Worm (Caenorhabditis elegans) whole organism, L4 larva: Measurements from ENCODE around the gene T15B12.1.

Experiments
- F10B5.3 ChIP-seq: sonication (generic microtip); optimal IDR thresholded peaks from 2 replicates; lab custom pipeline; 2016; ENCODE audit warnings: mild to moderate bottlenecking, missing genetic modification characterization, missing compliant biosample characterization
- F26F4.8 ChIP-seq: fragments of 200-800 bp; sonication (Bioruptor generic); conservative IDR thresholded peaks from 2 replicates; pipeline ENCODE4 v1.3.6; 2022; ENCODE audit warnings: missing genetic modification characterization, missing compliant biosample characterization
- F37D6.2 ChIP-seq: sonication (generic microtip); optimal IDR thresholded peaks from 2 replicates; lab custom pipeline; 2016; ENCODE audit warnings: mild to moderate bottlenecking, missing genetic modification characterization, missing compliant biosample characterization
- F44E2.7 ChIP-seq: fragments of 200-800 bp; sonication (Bioruptor generic); IDR thresholded peaks from 2 replicates; pipeline ENCODE4 v2.1.2; 2022; ENCODE audit warnings: missing genetic modification characterization, missing compliant biosample characterization
- R02D3.7 ChIP-seq: fragments of 150-350 bp; sonication (generic microtip); optimal IDR thresholded peaks from 3 replicates; lab custom pipeline; 2014; ENCODE audit warnings: missing biosample characterization, missing genetic modification characterization
- T26A8.4 ChIP-seq: fragments of 200-800 bp; sonication (Bioruptor generic); IDR thresholded peaks from 2 replicates; pipeline ENCODE4 v1.3.6; 2022; ENCODE audit warnings: missing genetic modification characterization, missing compliant biosample characterization
- Y5F2A.4 ChIP-seq: fragments of 200-800 bp; sonication (Bioruptor generic); optimal IDR thresholded peaks from 2 replicates; lab custom pipeline; 2018; ENCODE audit warnings: mild to moderate bottlenecking, missing genetic modification characterization, missing compliant biosample characterization
- Y75B8A.6 ChIP-seq: fragments of 200-800 bp; sonication (Bioruptor generic); IDR thresholded peaks from 2 replicates; pipeline ENCODE4 v1.3.6; 2022; ENCODE audit warnings: missing genetic modification reagents, missing genetic modification characterization, missing compliant biosample characterization
- ZK546.5 ChIP-seq, 2 experiments: sonication (generic microtip); optimal IDR thresholded peaks; 2 replicates each; lab custom pipeline; 2017; ENCODE audit warnings: missing biosample characterization in 2 of 2, missing genetic modification characterization in 2 of 2
- ama-1 ChIP-seq: fragments of 150-350 bp; optimal IDR thresholded peaks from 2 replicates; lab custom pipeline; 2014; ENCODE audit warnings: inconsistent platforms, mixed read lengths
- attf-4 ChIP-seq: sonication (generic microtip); optimal IDR thresholded peaks from 3 replicates; lab custom pipeline; 2017; ENCODE audit warnings: missing biosample characterization, missing genetic modification characterization
- ceh-62 ChIP-seq: sonication (generic microtip); optimal IDR thresholded peaks from 2 replicates; lab custom pipeline; 2017; ENCODE audit warnings: missing biosample characterization, missing genetic modification characterization
- ceh-82 ChIP-seq: sonication (generic microtip); optimal IDR thresholded peaks from 2 replicates; lab custom pipeline; 2017; ENCODE audit warnings: missing biosample characterization, missing genetic modification characterization
- ces-1 ChIP-seq: fragments of 150-350 bp; sonication (generic microtip); optimal IDR thresholded peaks from 4 replicates; lab custom pipeline; 2014; ENCODE audit warnings: missing biosample characterization, missing genetic modification reagents, missing genetic modification characterization
- cey-2 ChIP-seq: sonication (generic microtip); optimal IDR thresholded peaks from 3 replicates; lab custom pipeline; 2017; ENCODE audit warnings: missing genetic modification characterization, mild to moderate bottlenecking, missing compliant biosample characterization, antibody characterized with exemption, borderline replicate concordance; ENCODE audit not compliant: insufficient read depth
- ctbp-1 ChIP-seq: fragments of 200-800 bp; sonication (Bioruptor generic); IDR thresholded peaks from 2 replicates; pipeline ENCODE4 v1.3.6; 2022; ENCODE audit warnings: missing genetic modification reagents, missing genetic modification characterization, missing compliant biosample characterization
- daf-12 ChIP-seq: fragments of 150-350 bp; optimal IDR thresholded peaks from 2 replicates; lab custom pipeline; 2014; ENCODE audit warnings: missing biosample characterization, missing genetic modification reagents, missing genetic modification characterization
- daf-8 ChIP-seq: fragments of 200-800 bp; sonication (Bioruptor generic); IDR thresholded peaks from 2 replicates; pipeline ENCODE4 v1.3.6; 2022; ENCODE audit warnings: missing genetic modification characterization, missing compliant biosample characterization
- dmd-8 ChIP-seq: fragments of 200-800 bp; sonication (Bioruptor generic); IDR thresholded peaks from 2 replicates; pipeline ENCODE4 v1.3.6; 2022; ENCODE audit warnings: missing genetic modification characterization, missing compliant biosample characterization
- dpl-1 ChIP-seq: fragments of 150-350 bp; optimal IDR thresholded peaks from 2 replicates; lab custom pipeline; 2014; ENCODE audit warnings: missing biosample characterization, missing genetic modification reagents, missing genetic modification characterization
- duxl-1 ChIP-seq: sonication (generic microtip); optimal IDR thresholded peaks from 2 replicates; lab custom pipeline; 2016; ENCODE audit warnings: mild to moderate bottlenecking, missing genetic modification characterization, moderate library complexity, missing compliant biosample characterization; ENCODE audit not compliant: poor library complexity
- egl-43 ChIP-seq: fragments of 200-800 bp; sonication (Bioruptor generic); IDR thresholded peaks from 2 replicates; pipeline ENCODE4 v1.3.6; 2022; ENCODE audit warnings: missing genetic modification reagents, missing genetic modification characterization, missing compliant biosample characterization
- fkh-10 ChIP-seq: fragments of 150-350 bp; optimal IDR thresholded peaks from 2 replicates; lab custom pipeline; 2014; ENCODE audit warnings: missing biosample characterization, missing genetic modification reagents, missing genetic modification characterization
- hlh-30 ChIP-seq: sonication (generic microtip); optimal IDR thresholded peaks from 2 replicates; lab custom pipeline; 2017; ENCODE audit warnings: antibody characterized with exemption, mild to moderate bottlenecking, missing genetic modification characterization, missing compliant biosample characterization; ENCODE audit not compliant: insufficient read depth
- hmg-1.1 ChIP-seq: fragments of 200-800 bp; sonication (Bioruptor generic); IDR thresholded peaks from 2 replicates; pipeline ENCODE4 v1.3.6; 2022; ENCODE audit warnings: missing genetic modification reagents, missing genetic modification characterization, missing compliant biosample characterization
- jun-1 ChIP-seq: fragments of 150-350 bp; optimal IDR thresholded peaks from 2 replicates; lab custom pipeline; 2014; ENCODE audit warnings: missing biosample characterization, missing genetic modification reagents, missing genetic modification characterization
- lim-7 ChIP-seq: fragments of 200-800 bp; sonication (Bioruptor generic); IDR thresholded peaks from 2 replicates; pipeline ENCODE4 v1.3.6; 2022; ENCODE audit warnings: missing genetic modification characterization, missing compliant biosample characterization
- lin-15B ChIP-seq: fragments of 150-350 bp; sonication (generic microtip); optimal IDR thresholded peaks from 3 replicates; lab custom pipeline; 2014; ENCODE audit warnings: missing biosample characterization, missing genetic modification characterization
- lin-38 ChIP-seq: fragments of 200-800 bp; sonication (Bioruptor generic); IDR thresholded peaks from 2 replicates; pipeline ENCODE4 v1.3.6; 2022; ENCODE audit warnings: missing genetic modification reagents, missing genetic modification characterization, missing compliant biosample characterization
- madf-9 ChIP-seq: fragments of 200-800 bp; sonication (Bioruptor generic); conservative IDR thresholded peaks from 2 replicates; pipeline ENCODE4 v1.3.6; 2022; ENCODE audit warnings: missing genetic modification reagents, missing genetic modification characterization, missing compliant biosample characterization
- mdl-1 ChIP-seq, 2 experiments: fragments of 150-350 bp in 1 of 2; sonication (generic microtip) in 1 of 2; optimal IDR thresholded peaks; 2 replicates each; lab custom pipeline; 2014 to 2017; ENCODE audit warnings: missing biosample characterization in 2 of 2, missing genetic modification characterization in 2 of 2
- mep-1 ChIP-seq: fragments of 150-350 bp; sonication (generic microtip); optimal IDR thresholded peaks from 3 replicates; lab custom pipeline; 2014; ENCODE audit warnings: missing biosample characterization, missing genetic modification characterization
- mxl-2 ChIP-seq: fragments of 200-800 bp; sonication (Bioruptor generic); conservative IDR thresholded peaks from 2 replicates; pipeline ENCODE4 v1.3.6; 2022; ENCODE audit warnings: missing genetic modification reagents, missing genetic modification characterization, missing compliant biosample characterization
- nhr-10 ChIP-seq: fragments of 150-350 bp; optimal IDR thresholded peaks from 2 replicates; lab custom pipeline; 2014; ENCODE audit warnings: missing biosample characterization, missing genetic modification characterization
- nhr-111 ChIP-seq: fragments of 200-800 bp; sonication (Bioruptor generic); optimal IDR thresholded peaks from 2 replicates; lab custom pipeline; 2018; ENCODE audit warnings: mild to moderate bottlenecking, missing genetic modification characterization, missing compliant biosample characterization
- nhr-237 ChIP-seq: sonication (generic microtip); optimal IDR thresholded peaks from 2 replicates; lab custom pipeline; 2017; ENCODE audit warnings: missing biosample characterization, missing genetic modification characterization
- nhr-28 ChIP-seq: fragments of 150-350 bp; optimal IDR thresholded peaks from 2 replicates; lab custom pipeline; 2014; ENCODE audit warnings: missing biosample characterization, missing genetic modification characterization
- nhr-42 ChIP-seq: fragments of 200-800 bp; sonication (Bioruptor generic); IDR thresholded peaks from 2 replicates; pipeline ENCODE4 v1.3.6; 2022; ENCODE audit warnings: missing genetic modification characterization, missing compliant biosample characterization
- nhr-76 ChIP-seq: fragments of 150-350 bp; optimal IDR thresholded peaks from 2 replicates; lab custom pipeline; 2014; ENCODE audit warnings: missing biosample characterization, missing genetic modification characterization
- pqm-1 ChIP-seq: sonication (generic microtip); optimal IDR thresholded peaks from 2 replicates; lab custom pipeline; 2017; ENCODE audit warnings: missing biosample characterization, missing genetic modification characterization
- rbr-2 ChIP-seq: sonication (generic microtip); optimal IDR thresholded peaks from 2 replicates; lab custom pipeline; 2016; ENCODE audit warnings: missing genotype, missing genetic modification characterization, missing compliant biosample characterization
- set-16 ChIP-seq: fragments of 200-800 bp; sonication (Bioruptor generic); IDR thresholded peaks from 2 replicates; pipeline ENCODE4 v1.3.6; 2022; ENCODE audit warnings: missing genetic modification reagents, missing genetic modification characterization, missing compliant biosample characterization
- skn-1 ChIP-seq: fragments of 150-350 bp; optimal IDR thresholded peaks from 2 replicates; lab custom pipeline; 2014; ENCODE audit warnings: missing biosample characterization, missing genetic modification characterization
- snpc-1.2 ChIP-seq: fragments of 200-800 bp; sonication (Bioruptor generic); IDR thresholded peaks from 2 replicates; pipeline ENCODE4 v1.3.6; 2022; ENCODE audit warnings: missing genetic modification reagents, missing genetic modification characterization, missing compliant biosample characterization
- spr-1 ChIP-seq: sonication (generic microtip); optimal IDR thresholded peaks from 2 replicates; lab custom pipeline; 2016; ENCODE audit warnings: mild to moderate bottlenecking, missing genetic modification characterization, missing compliant biosample characterization
- tra-1 ChIP-seq: fragments of 200-800 bp; sonication (Bioruptor generic); IDR thresholded peaks from 2 replicates; pipeline ENCODE4 v1.3.6; 2022; ENCODE audit warnings: missing genetic modification reagents, missing genetic modification characterization, missing compliant biosample characterization
- unc-39 ChIP-seq: sonication (generic microtip); optimal IDR thresholded peaks from 2 replicates; lab custom pipeline; 2017; ENCODE audit warnings: missing biosample characterization, missing genetic modification characterization
- zag-1 ChIP-seq: fragments of 150-350 bp; optimal IDR thresholded peaks from 2 replicates; lab custom pipeline; 2014; ENCODE audit warnings: missing biosample characterization, missing genetic modification characterization
- zfp-2 ChIP-seq: sonication (generic microtip); optimal IDR thresholded peaks from 2 replicates; lab custom pipeline; 2016; ENCODE audit warnings: mild to moderate bottlenecking, missing genetic modification characterization, missing compliant biosample characterization
- zfp-3 ChIP-seq: fragments of 200-800 bp; sonication (Bioruptor generic); conservative IDR thresholded peaks from 2 replicates; pipeline ENCODE4 v1.3.6; 2022; ENCODE audit warnings: missing genetic modification reagents, missing genetic modification characterization, missing compliant biosample characterization
- ztf-7 ChIP-seq: fragments of 150-350 bp; optimal IDR thresholded peaks from 2 replicates; lab custom pipeline; 2014; ENCODE audit warnings: missing biosample characterization, missing genetic modification characterization

Gene T15B12.1

ce11 chrIII:5305725-5306124 is 17.7 kb downstream of the T15B12.1 start (continued):
- peak; percentile 99 for TF ChIP-seq dmd-8 (GFP tag; lab: Robert Waterston, UW)
- TF ChIP-seq set-16 (GFP tag; lab: Robert Waterston, UW): no peak
- no peak for TF ChIP-seq nhr-10 (tag; lab: Kevin White, UChicago)
- peak; percentile 95 for TF ChIP-seq ctbp-1 (GFP tag; lab: Robert Waterston, UW)
- 0 out of 2 replicates have a peak, but pooled peaks have one; percentile 40 for TF ChIP-seq zfp-3
- TF ChIP-seq mep-1: peak; percentile 61
- peak; percentile 68 for TF ChIP-seq nhr-111 (GFP tag; lab: Kevin White, UChicago)
- TF ChIP-seq nhr-76 (tag; lab: Kevin White, UChicago): no peak
- peak; percentile 49 for TF ChIP-seq hlh-30 (tag; lab: Kevin White, UChicago)
- TF ChIP-seq lim-7 (GFP tag; lab: Robert Waterston, UW): peak; percentile 99
- peak; percentile 50 for TF ChIP-seq dpl-1 (GFP tag; lab: Kevin White, UChicago)
- TF ChIP-seq hmg-1.1 (GFP tag; lab: Robert Waterston, UW): peak; percentile 92
- no peak for TF ChIP-seq ama-1 (lab: Kevin White, UChicago)
- TF ChIP-seq tra-1 (GFP tag; lab: Robert Waterston, UW): peak; percentile 83
- TF ChIP-seq ZK546.5 (tag; optimal IDR thresholded peaks at IDR 0.05; lab: Kevin White, UChicago): no peak
- TF ChIP-seq lin-38 (GFP tag; lab: Robert Waterston, UW): peak; percentile 86
- no peak for TF ChIP-seq jun-1 (tag; lab: Kevin White, UChicago)
- TF ChIP-seq pqm-1 (tag; lab: Kevin White, UChicago): no peak
- peak; percentile 63 for TF ChIP-seq ztf-7
- no peak for TF ChIP-seq ces-1 (GFP tag; lab: Kevin White, UChicago)
- TF ChIP-seq nhr-237 (tag; lab: Kevin White, UChicago): no peak
- TF ChIP-seq unc-39 (tag; lab: Kevin White, UChicago): no peak
- 0 out of 2 replicates have a peak, but pooled peaks have one; percentile 65 for TF ChIP-seq daf-8 (GFP tag; lab: Robert Waterston, UW)
- no peak for TF ChIP-seq lin-15B (tag; lab: Kevin White, UChicago)
- TF ChIP-seq nhr-42: peak; percentile 75
- TF ChIP-seq ceh-82 (tag; lab: Kevin White, UChicago): no peak

ce11 chrIII:5308278-5308677 is 20.3 kb downstream of the T15B12.1 start, which contains the start of gene mog-3:
TSS of gene mog-3 (plus strand) at chrIII:5308596.
- no peak for TF ChIP-seq ceh-82 (tag; lab: Kevin White, UChicago)
- TF ChIP-seq mdl-1 (tag; optimal IDR thresholded peaks at IDR 0.05; lab: Kevin White, UChicago): no peak
- no peak for TF ChIP-seq duxl-1 (tag; lab: Kevin White, UChicago)
- TF ChIP-seq cey-2 (tag; lab: Kevin White, UChicago): no peak
- peak; percentile 23; the same call in 1 of the 2 replicates for TF ChIP-seq T26A8.4
- TF ChIP-seq zag-1 (tag; lab: Kevin White, UChicago): no peak
- TF ChIP-seq nhr-111 (GFP tag; lab: Kevin White, UChicago): no peak
- no peak for TF ChIP-seq mxl-2 (GFP tag; lab: Robert Waterston, UW)
- TF ChIP-seq madf-9: peak; percentile 53; the same call in 1 of the 2 replicates
- TF ChIP-seq F44E2.7: no peak
- TF ChIP-seq nhr-237 (tag; lab: Kevin White, UChicago): no peak
- TF ChIP-seq egl-43 (GFP tag; lab: Robert Waterston, UW): no peak
- TF ChIP-seq F26F4.8 (GFP tag; lab: Robert Waterston, UW): no peak
- no peak for TF ChIP-seq spr-1 (tag; lab: Kevin White, UChicago)
- no peak for TF ChIP-seq R02D3.7 (tag; lab: Kevin White, UChicago)
- no peak for TF ChIP-seq F37D6.2 (tag; lab: Kevin White, UChicago)
- no peak for TF ChIP-seq pqm-1 (tag; lab: Kevin White, UChicago)
- TF ChIP-seq attf-4: no peak
- TF ChIP-seq daf-8 (GFP tag; lab: Robert Waterston, UW): no peak
- no peak for TF ChIP-seq zfp-2 (tag; lab: Kevin White, UChicago)
- no peak for TF ChIP-seq Y75B8A.6 (GFP tag; lab: Robert Waterston, UW)
- no peak for TF ChIP-seq ces-1 (GFP tag; lab: Kevin White, UChicago)
- no peak for TF ChIP-seq daf-12
- TF ChIP-seq rbr-2 (tag; lab: Kevin White, UChicago): peak; percentile 10
- TF ChIP-seq F10B5.3 (tag; lab: Kevin White, UChicago): no peak
- no peak for TF ChIP-seq ceh-62 (tag; lab: Kevin White, UChicago)
- no peak for TF ChIP-seq jun-1 (tag; lab: Kevin White, UChicago)
- no peak for TF ChIP-seq nhr-28 (tag; lab: Kevin White, UChicago)
- no peak for TF ChIP-seq Y5F2A.4 (GFP tag; lab: Kevin White, UChicago)
- TF ChIP-seq skn-1 (tag; lab: Kevin White, UChicago): no peak
- peak; percentile 22 for TF ChIP-seq fkh-10 (GFP tag; lab: Kevin White, UChicago)
- no peak for TF ChIP-seq snpc-1.2 (GFP tag; lab: Robert Waterston, UW)
